Fruit fly (Drosophila melanogaster): ENCODE data around the gene CG31380.

CG31380 gene

dm6 chr3R:25740348-25740751 lies 48.9 kb downstream of the CG31380 start, which contains the start of gene LpR2 (continued):
- TF ChIP-seq CG12071 (GFP tag; optimal IDR thresholded peaks at IDR 0.05) (no peak), crp (GFP tag; optimal IDR thresholded peaks at IDR 0.05) (no peak), z (GFP tag; IDR thresholded peaks at IDR 0.05) (no peak), CG2120 (GFP tag; optimal IDR thresholded peaks at IDR 0.05) (peak; percentile 15), Rfx (GFP tag; IDR thresholded peaks at IDR 0.05) (peak; percentile 44; the same call in 1 of the 2 replicates), CG12155 (GFP tag; optimal IDR thresholded peaks at IDR 0.05) (no peak), esg (GFP tag; conservative IDR thresholded peaks at IDR 0.05) (no peak), grn (GFP tag; optimal IDR thresholded peaks at IDR 0.05) (peak; percentile 70), dm (GFP tag; optimal IDR thresholded peaks at IDR 0.05) (peak; percentile 17), D19A (tag; optimal IDR thresholded peaks at IDR 0.05) (no peak), sug (tag; optimal IDR thresholded peaks at IDR 0.05) (peak; percentile 66), CG1603 (tag; optimal IDR thresholded peaks at IDR 0.05) (no peak), CTCF (GFP tag; optimal IDR thresholded peaks at IDR 0.05) (no peak), Dll (GFP tag; IDR thresholded peaks at IDR 0.05; ENCODE audit: partially characterized antibody) (0 out of 4 replicates have a peak, but pooled peaks have one; percentile 48), CG1602 (GFP tag; optimal IDR thresholded peaks at IDR 0.05) (no peak), sob (GFP tag; IDR thresholded peaks at IDR 0.05) (peak; percentile 38; the same call in 1 of the 2 replicates), Oli (tag; optimal IDR thresholded peaks at IDR 0.05) (no peak), pros (GFP tag; optimal IDR thresholded peaks at IDR 0.05) (peak; percentile 40), CG3847 (GFP tag; IDR thresholded peaks at IDR 0.05) (no peak), BtbVII (GFP tag; optimal IDR thresholded peaks at IDR 0.05) (peak; percentile 72), Xbp1 (GFP tag; optimal IDR thresholded peaks at IDR 0.05) (peak; percentile 76), CG2712 (tag; optimal IDR thresholded peaks at IDR 0.05) (no peak), Opbp (GFP tag; IDR thresholded peaks at IDR 0.05; ENCODE audit: partially characterized antibody) (0 out of 3 replicates have a peak, but pooled peaks have one; percentile 40), CG17186 (GFP tag; optimal IDR thresholded peaks at IDR 0.05) (no peak), D19B (GFP tag; optimal IDR thresholded peaks at IDR 0.05) (no peak), Tbp (GFP tag; optimal IDR thresholded peaks at IDR 0.05) (no peak), Ets65A (GFP tag) (no peak), CG14441 (GFP tag; IDR thresholded peaks at IDR 0.05) (no peak), Atf6 (GFP tag; IDR thresholded peaks at IDR 0.05) (0 out of 2 replicates have a peak, but pooled peaks have one; percentile 17), CG12299 (tag; optimal IDR thresholded peaks at IDR 0.05) (no peak), sna (GFP tag; IDR thresholded peaks at IDR 0.05; ENCODE audit: partially characterized antibody) (no peak), CG11247 (GFP tag; IDR thresholded peaks at IDR 0.05) (no peak), sqz (GFP tag; optimal IDR thresholded peaks at IDR 0.05) (peak; percentile 35), croc (GFP tag; conservative IDR thresholded peaks at IDR 0.05) (no peak), slou (GFP tag; optimal IDR thresholded peaks at IDR 0.05) (no peak), CG15269 (tag; optimal IDR thresholded peaks at IDR 0.05) (no peak), Dp (GFP tag; optimal IDR thresholded peaks at IDR 0.05) (no peak), CG5245 (GFP tag; optimal IDR thresholded peaks at IDR 0.05) (no peak), C15 (GFP tag; IDR thresholded peaks at IDR 0.05) (no peak), ranshi (GFP tag; IDR thresholded peaks at IDR 0.05) (no peak), inv (GFP tag; IDR thresholded peaks at IDR 0.05; ENCODE audit: partially characterized antibody) (peak; percentile 17; the same call in 1 of the 2 replicates), HmgZ (tag; optimal IDR thresholded peaks at IDR 0.05) (peak; percentile 42), chm (GFP tag; IDR thresholded peaks at IDR 0.05) (peak; percentile 50; the same call in 1 of the 2 replicates), CG2875 (GFP tag; optimal IDR thresholded peaks at IDR 0.05) (no peak), scrt (GFP tag; optimal IDR thresholded peaks at IDR 0.05) (peak; percentile 10), ase (GFP tag; IDR thresholded peaks at IDR 0.05) (no peak), chinmo (GFP tag; IDR thresholded peaks at IDR 0.05; ENCODE audit: partially characterized antibody) (peak; percentile 95), CG17361 (GFP tag; IDR thresholded peaks at IDR 0.05) (no peak), tna (GFP tag; IDR thresholded peaks at IDR 0.05; ENCODE audit: partially characterized antibody) (no peak), zen2 (GFP tag; IDR thresholded peaks at IDR 0.05; ENCODE audit: partially characterized antibody) (peak; percentile 57; the same call in 2 of the 3 replicates), Mad (GFP tag; optimal IDR thresholded peaks at IDR 0.05) (no peak)

Data from whole organism, embryonic.